Comparison of ENCODE assay signal across 1 fruit fly cellular context in the genomic region with DNA sequence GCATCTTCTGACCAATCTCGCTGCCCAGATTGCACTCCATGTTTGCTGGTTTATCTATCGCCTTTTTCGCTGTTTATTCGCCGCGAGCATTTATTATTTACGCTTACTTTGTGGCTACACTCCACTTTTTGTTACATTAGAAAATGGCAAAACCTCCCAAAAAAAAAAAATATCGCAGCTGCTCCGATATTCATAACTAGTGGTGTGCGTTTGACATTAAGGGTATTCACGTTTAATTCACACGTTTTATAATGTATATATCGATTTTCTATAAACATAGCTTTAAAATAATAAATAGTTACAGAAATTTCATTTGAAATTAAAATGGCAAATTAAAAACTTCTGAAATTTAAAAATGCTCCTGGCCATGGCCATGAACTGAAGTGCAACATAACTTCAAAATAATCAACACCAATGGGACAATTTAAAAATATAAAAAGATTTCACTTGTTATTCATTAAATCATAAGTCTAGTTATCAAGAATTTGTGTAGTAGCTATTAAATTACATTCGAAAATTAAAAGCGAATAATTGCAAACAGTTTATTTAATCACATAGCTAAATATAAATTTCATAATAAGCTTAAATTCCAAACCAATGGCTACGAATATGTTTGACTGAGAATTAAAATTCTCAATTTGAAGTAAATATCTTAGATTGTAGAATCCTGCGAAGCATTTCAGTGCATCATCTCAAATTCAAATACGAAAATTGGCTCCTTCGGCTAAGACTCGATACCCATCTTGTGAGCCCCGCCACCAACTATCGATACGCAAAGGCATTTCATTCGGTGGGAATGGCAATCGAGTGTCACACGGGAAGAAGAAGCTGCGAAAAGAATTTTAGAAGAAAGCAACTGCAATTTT.
TF ChIP-seq lines count a peak whose summit lies in the region.

A gene (minus strand): TSS at position 203 of the 866 bp plus-strand sequence.
A gene (plus strand): TSS at position 784 of the 866 bp plus-strand sequence.

TF ChIP-seq in whole organism, embryonic, 481 proteins besides CTCF, POLR2A, EP300 and RAD21 (continued from another document and continues in another):
- TF ChIP-seq Xrp1 (GFP tag; IDR thresholded peaks at IDR 0.05; lab: Robert Waterston, UW) = peak; percentile 47; the same call in 1 of the 2 replicates
- no peak for TF ChIP-seq CG12236 (GFP tag; optimal IDR thresholded peaks at IDR 0.05; lab: Kevin White, UChicago)
- TF ChIP-seq CG3847 (GFP tag; IDR thresholded peaks at IDR 0.05; lab: Robert Waterston, UW) = peak; percentile 52; the same call in 1 of the 2 replicates
- peak; percentile 28 for TF ChIP-seq zen (tag; optimal IDR thresholded peaks at IDR 0.05; lab: Kevin White, UChicago)
- peak; percentile 76 for TF ChIP-seq BEAF-32 (GFP tag; optimal IDR thresholded peaks at IDR 0.05; lab: Kevin White, UChicago)
- TF ChIP-seq zfh2 (GFP tag; optimal IDR thresholded peaks at IDR 0.05; lab: Kevin White, UChicago) = peak; percentile 25
- peak; percentile 28 for TF ChIP-seq CG15696 (tag; optimal IDR thresholded peaks at IDR 0.05; lab: Kevin White, UChicago)
- no peak for TF ChIP-seq CG3995 (GFP tag; optimal IDR thresholded peaks at IDR 0.05; lab: Kevin White, UChicago)
- peak; percentile 22 for TF ChIP-seq bcd (GFP tag; optimal IDR thresholded peaks at IDR 0.05; lab: Kevin White, UChicago)
- peak; percentile 7 for TF ChIP-seq CG12744 (GFP tag; optimal IDR thresholded peaks at IDR 0.05; lab: Kevin White, UChicago)
- TF ChIP-seq CG18262 (tag; optimal IDR thresholded peaks at IDR 0.05; lab: Kevin White, UChicago) = peak; percentile 7
- TF ChIP-seq CG13775 (GFP tag; optimal IDR thresholded peaks at IDR 0.05; lab: Kevin White, UChicago) = peak; percentile 68
- TF ChIP-seq sqz (GFP tag; optimal IDR thresholded peaks at IDR 0.05; lab: Kevin White, UChicago) = peak; percentile 50
- peak; percentile 36; the same call in 1 of the 2 replicates for TF ChIP-seq stc (GFP tag; IDR thresholded peaks at IDR 0.05; lab: Robert Waterston, UW)
- TF ChIP-seq fd96Cb (tag; optimal IDR thresholded peaks at IDR 0.05; lab: Kevin White, UChicago) = peak; percentile 21
- peak; percentile 58 for TF ChIP-seq CG30020 (tag; optimal IDR thresholded peaks at IDR 0.05; lab: Kevin White, UChicago)
- TF ChIP-seq CG6854 (GFP tag; optimal IDR thresholded peaks at IDR 0.05; lab: Kevin White, UChicago) = no peak
- no peak for TF ChIP-seq chm (GFP tag; IDR thresholded peaks at IDR 0.05; lab: Robert Waterston, UW)
- peak; percentile 56 for TF ChIP-seq Sry-β (GFP tag; optimal IDR thresholded peaks at IDR 0.05; lab: Kevin White, UChicago)
- no peak for TF ChIP-seq CG7745 (tag; optimal IDR thresholded peaks at IDR 0.05; lab: Kevin White, UChicago)
- TF ChIP-seq Sry-δ (GFP tag; optimal IDR thresholded peaks at IDR 0.05; lab: Kevin White, UChicago) = peak; percentile 78
- peak; percentile 9 for TF ChIP-seq cato (GFP tag; optimal IDR thresholded peaks at IDR 0.05; lab: Kevin White, UChicago; ENCODE audit: borderline replicate concordance)
- TF ChIP-seq Hr3 (GFP tag; optimal IDR thresholded peaks at IDR 0.05; lab: Kevin White, UChicago) = peak; percentile 43
- TF ChIP-seq CG43689 (GFP tag; IDR thresholded peaks at IDR 0.05; lab: Robert Waterston, UW) = no peak
- TF ChIP-seq Dek (tag; optimal IDR thresholded peaks at IDR 0.05; lab: Kevin White, UChicago) = peak; percentile 21
- TF ChIP-seq CG9797 (GFP tag; optimal IDR thresholded peaks at IDR 0.05; lab: Kevin White, UChicago) = peak; percentile 4
- no peak for TF ChIP-seq CG6254 (GFP tag; optimal IDR thresholded peaks at IDR 0.05; lab: Kevin White, UChicago)
- no peak for TF ChIP-seq Dad (GFP tag; optimal IDR thresholded peaks at IDR 0.05; lab: Kevin White, UChicago)
- TF ChIP-seq sima (GFP tag; optimal IDR thresholded peaks at IDR 0.05; lab: Kevin White, UChicago) = no peak
- no peak for TF ChIP-seq Elba2 (GFP tag; optimal IDR thresholded peaks at IDR 0.05; lab: Kevin White, UChicago)
- no peak for TF ChIP-seq Ravus (GFP tag; IDR thresholded peaks at IDR 0.05; lab: Robert Waterston, UW)
- TF ChIP-seq CG17385 (GFP tag; optimal IDR thresholded peaks at IDR 0.05; lab: Kevin White, UChicago) = peak; percentile 93
- no peak for TF ChIP-seq corto (GFP tag; optimal IDR thresholded peaks at IDR 0.05; lab: Kevin White, UChicago)
- peak; percentile 60; the same call in 1 of the 3 replicates for TF ChIP-seq ken (GFP tag; IDR thresholded peaks at IDR 0.05; lab: Robert Waterston, UW)
- no peak for TF ChIP-seq ems (GFP tag; optimal IDR thresholded peaks at IDR 0.05; lab: Kevin White, UChicago)
- no peak for TF ChIP-seq D19A (tag; optimal IDR thresholded peaks at IDR 0.05; lab: Kevin White, UChicago)
- TF ChIP-seq Mad (GFP tag; optimal IDR thresholded peaks at IDR 0.05; lab: Kevin White, UChicago) = peak; percentile 30
- TF ChIP-seq Lpt (GFP tag; optimal IDR thresholded peaks at IDR 0.05; lab: Kevin White, UChicago) = no peak
- TF ChIP-seq Gug (GFP tag; IDR thresholded peaks at IDR 0.05; lab: Robert Waterston, UW) = peak; percentile 29; the same call in 1 of the 4 replicates
- peak in 1 of 2 experiments; percentile 24 for TF ChIP-seq crp (GFP tag; optimal IDR thresholded peaks at IDR 0.05; lab: Kevin White, UChicago)
- no peak for TF ChIP-seq HHEX (GFP tag; optimal IDR thresholded peaks at IDR 0.05; lab: Kevin White, UChicago)
- peak; percentile 56 for TF ChIP-seq inv (GFP tag; IDR thresholded peaks at IDR 0.05; lab: Robert Waterston, UW; ENCODE audit: partially characterized antibody)
- TF ChIP-seq E2f2 (GFP tag; IDR thresholded peaks at IDR 0.05; lab: Robert Waterston, UW) = peak; percentile 57
- peak; percentile 45 for TF ChIP-seq Max (GFP tag; optimal IDR thresholded peaks at IDR 0.05; lab: Kevin White, UChicago)
- TF ChIP-seq prd (optimal IDR thresholded peaks at IDR 0.05; lab: Kevin White, UChicago) = no peak
- TF ChIP-seq prd (GFP tag; IDR thresholded peaks at IDR 0.05; lab: Robert Waterston, UW) = peak; percentile 56
- TF ChIP-seq MBD-R2 (GFP tag; IDR thresholded peaks at IDR 0.05; lab: Robert Waterston, UW) = peak; percentile 67
- TF ChIP-seq dpn (GFP tag; optimal IDR thresholded peaks at IDR 0.05; lab: Kevin White, UChicago) = peak in 1 of 2 experiments; percentile 15
- no peak for TF ChIP-seq CG5953 (GFP tag; IDR thresholded peaks at IDR 0.05; lab: Robert Waterston, UW)
- peak; percentile 76 for TF ChIP-seq CG9932 (GFP tag; IDR thresholded peaks at IDR 0.05; lab: Robert Waterston, UW)
- no peak; the same call in 2 of the 3 replicates for TF ChIP-seq CG17361 (GFP tag; IDR thresholded peaks at IDR 0.05; lab: Robert Waterston, UW)
- TF ChIP-seq bbx (GFP tag; IDR thresholded peaks at IDR 0.05; lab: Robert Waterston, UW; ENCODE audit: partially characterized antibody) = peak; percentile 75
- TF ChIP-seq Vsx1 (GFP tag; optimal IDR thresholded peaks at IDR 0.05; lab: Kevin White, UChicago) = no peak
- no peak for TF ChIP-seq CG30431 (GFP tag; optimal IDR thresholded peaks at IDR 0.05; lab: Kevin White, UChicago)
- 0 out of 2 replicates have a peak, but pooled peaks have one; percentile 4 for TF ChIP-seq CG6689 (GFP tag; IDR thresholded peaks at IDR 0.05; lab: Robert Waterston, UW)
- TF ChIP-seq Lhr (GFP tag; optimal IDR thresholded peaks at IDR 0.05; lab: Kevin White, UChicago) = no peak
- no peak for TF ChIP-seq CG7987 (GFP tag; optimal IDR thresholded peaks at IDR 0.05; lab: Kevin White, UChicago)
- TF ChIP-seq CG14710 (tag; optimal IDR thresholded peaks at IDR 0.05; lab: Kevin White, UChicago) = peak; percentile 64
- peak; percentile 30; the same call in 1 of the 2 replicates for TF ChIP-seq Oaz (GFP tag; IDR thresholded peaks at IDR 0.05; lab: Robert Waterston, UW)
- TF ChIP-seq Hr78 (GFP tag; optimal IDR thresholded peaks at IDR 0.05; lab: Kevin White, UChicago) = no peak
- peak; percentile 67; the same call in 3 of the 4 replicates for TF ChIP-seq Dll (GFP tag; IDR thresholded peaks at IDR 0.05; lab: Robert Waterston, UW; ENCODE audit: partially characterized antibody)
- no peak for TF ChIP-seq CG15479 (GFP tag; optimal IDR thresholded peaks at IDR 0.05; lab: Kevin White, UChicago)
- TF ChIP-seq cas (GFP tag; IDR thresholded peaks at IDR 0.05; lab: Robert Waterston, UW) = no peak
- no peak for TF ChIP-seq CG1832 (GFP tag; optimal IDR thresholded peaks at IDR 0.05; lab: Kevin White, UChicago)
- TF ChIP-seq CG7357 (GFP tag; IDR thresholded peaks at IDR 0.05; lab: Robert Waterston, UW) = peak; percentile 41; the same call in 1 of the 3 replicates
- no peak for TF ChIP-seq CG4854 (GFP tag; optimal IDR thresholded peaks at IDR 0.05; lab: Kevin White, UChicago)
- TF ChIP-seq CG32772 (GFP tag; IDR thresholded peaks at IDR 0.05; lab: Robert Waterston, UW) = peak; percentile 60
- TF ChIP-seq crc (GFP tag; optimal IDR thresholded peaks at IDR 0.05; lab: Kevin White, UChicago) = no peak
- TF ChIP-seq Asciz (GFP tag; optimal IDR thresholded peaks at IDR 0.05; lab: Kevin White, UChicago) = no peak
- TF ChIP-seq CG16863 (GFP tag; optimal IDR thresholded peaks at IDR 0.05; lab: Kevin White, UChicago) = no peak
- peak; percentile 75 for TF ChIP-seq Rfx (GFP tag; IDR thresholded peaks at IDR 0.05; lab: Robert Waterston, UW)
- TF ChIP-seq CG30403 (GFP tag; optimal IDR thresholded peaks at IDR 0.05; lab: Kevin White, UChicago) = peak; percentile 73
- peak; percentile 62 for TF ChIP-seq pzg (GFP tag; optimal IDR thresholded peaks at IDR 0.05; lab: Kevin White, UChicago)
- TF ChIP-seq CG12155 (GFP tag; optimal IDR thresholded peaks at IDR 0.05; lab: Kevin White, UChicago) = peak; percentile 39
- no peak for TF ChIP-seq pum (GFP tag; optimal IDR thresholded peaks at IDR 0.05; lab: Kevin White, UChicago)
- no peak for TF ChIP-seq CG11398 (GFP tag; optimal IDR thresholded peaks at IDR 0.05; lab: Kevin White, UChicago)
- TF ChIP-seq tgo (GFP tag; IDR thresholded peaks at IDR 0.05; lab: Robert Waterston, UW) = no peak
- no peak for TF ChIP-seq ap (GFP tag; IDR thresholded peaks at IDR 0.05; lab: Robert Waterston, UW)
- TF ChIP-seq fu2 (GFP tag; optimal IDR thresholded peaks at IDR 0.05; lab: Kevin White, UChicago) = no peak
- TF ChIP-seq CG17829 (tag; optimal IDR thresholded peaks at IDR 0.05; lab: Kevin White, UChicago) = peak; percentile 18
- peak; percentile 10 for TF ChIP-seq Bteb2 (GFP tag; optimal IDR thresholded peaks at IDR 0.05; lab: Kevin White, UChicago)
- peak; percentile 39; the same call in 1 of the 3 replicates for TF ChIP-seq ase (GFP tag; IDR thresholded peaks at IDR 0.05; lab: Robert Waterston, UW)
- peak; percentile 64 for TF ChIP-seq Scr (GFP tag; IDR thresholded peaks at IDR 0.05; lab: Robert Waterston, UW; ENCODE audit: partially characterized antibody)
- 0 out of 2 replicates have a peak, but pooled peaks have one; percentile 13 for TF ChIP-seq ro (GFP tag; IDR thresholded peaks at IDR 0.05; lab: Robert Waterston, UW)
- TF ChIP-seq slbo (GFP tag; IDR thresholded peaks at IDR 0.05; lab: Robert Waterston, UW) = peak; percentile 75
- TF ChIP-seq CG17328 (GFP tag; IDR thresholded peaks at IDR 0.05; lab: Robert Waterston, UW) = peak; percentile 49; the same call in 1 of the 2 replicates
- no peak for TF ChIP-seq lov (optimal IDR thresholded peaks at IDR 0.05; lab: Kevin White, UChicago)
- TF ChIP-seq lov (GFP tag; IDR thresholded peaks at IDR 0.05; lab: Robert Waterston, UW) = 0 out of 3 replicates have a peak, but pooled peaks have one; percentile 17
- TF ChIP-seq sens (GFP tag; lab: Kevin White, UChicago) = peak; percentile 84
- peak; percentile 55; the same call in 1 of the 3 replicates for TF ChIP-seq ci (GFP tag; IDR thresholded peaks at IDR 0.05; lab: Robert Waterston, UW)
- peak; percentile 3 for TF ChIP-seq Abd-B (GFP tag; optimal IDR thresholded peaks at IDR 0.05; lab: Kevin White, UChicago)
- peak; percentile 79 for TF ChIP-seq MESR4 (GFP tag; optimal IDR thresholded peaks at IDR 0.05; lab: Kevin White, UChicago)
- peak; percentile 43 for TF ChIP-seq az2 (GFP tag; optimal IDR thresholded peaks at IDR 0.05; lab: Kevin White, UChicago)
- TF ChIP-seq nmo (GFP tag; optimal IDR thresholded peaks at IDR 0.05; lab: Kevin White, UChicago) = peak; percentile 70
- no peak for TF ChIP-seq ewg (GFP tag; optimal IDR thresholded peaks at IDR 0.05; lab: Kevin White, UChicago)
- no peak for TF ChIP-seq CG6683 (GFP tag; optimal IDR thresholded peaks at IDR 0.05; lab: Kevin White, UChicago)
- peak; percentile 81 for TF ChIP-seq Bgb (GFP tag; IDR thresholded peaks at IDR 0.05; lab: Robert Waterston, UW; ENCODE audit: partially characterized antibody)
- peak; percentile 24; the same call in 1 of the 3 replicates for TF ChIP-seq Aef1 (GFP tag; IDR thresholded peaks at IDR 0.05; lab: Robert Waterston, UW)
- TF ChIP-seq zfh1 (GFP tag; IDR thresholded peaks at IDR 0.05; lab: Robert Waterston, UW) = 0 out of 3 replicates have a peak, but pooled peaks have one; percentile 37
- TF ChIP-seq CG16815 (GFP tag; optimal IDR thresholded peaks at IDR 0.05; lab: Kevin White, UChicago) = peak; percentile 38
- no peak for TF ChIP-seq CG13123 (GFP tag; optimal IDR thresholded peaks at IDR 0.05; lab: Kevin White, UChicago)
- no peak for TF ChIP-seq twi (tag; optimal IDR thresholded peaks at IDR 0.05; lab: Kevin White, UChicago)
- 0 out of 2 replicates have a peak, but pooled peaks have one; percentile 6 for TF ChIP-seq CG6272 (GFP tag; IDR thresholded peaks at IDR 0.05; lab: Robert Waterston, UW)
- TF ChIP-seq bsh (GFP tag; optimal IDR thresholded peaks at IDR 0.05; lab: Kevin White, UChicago) = no peak
- peak; percentile 38 for TF ChIP-seq tin (GFP tag; optimal IDR thresholded peaks at IDR 0.05; lab: Kevin White, UChicago)
- TF ChIP-seq al (GFP tag; IDR thresholded peaks at IDR 0.05; lab: Robert Waterston, UW) = 0 out of 2 replicates have a peak, but pooled peaks have one; percentile 34
- TF ChIP-seq Blimp-1 (GFP tag; optimal IDR thresholded peaks at IDR 0.05; lab: Kevin White, UChicago) = no peak
- TF ChIP-seq Dp (GFP tag; optimal IDR thresholded peaks at IDR 0.05; lab: Kevin White, UChicago) = peak; percentile 47
- no peak for TF ChIP-seq CG2889 (GFP tag; IDR thresholded peaks at IDR 0.05; lab: Robert Waterston, UW)
- TF ChIP-seq cwo (GFP tag; optimal IDR thresholded peaks at IDR 0.05; lab: Kevin White, UChicago) = no peak
- 0 out of 2 replicates have a peak, but pooled peaks have one; percentile 28 for TF ChIP-seq CG8765 (GFP tag; IDR thresholded peaks at IDR 0.05; lab: Robert Waterston, UW)
- TF ChIP-seq schlank (tag; optimal IDR thresholded peaks at IDR 0.05; lab: Kevin White, UChicago) = no peak
- no peak for TF ChIP-seq pfk (GFP tag; optimal IDR thresholded peaks at IDR 0.05; lab: Kevin White, UChicago)
- TF ChIP-seq chn (GFP tag; optimal IDR thresholded peaks at IDR 0.05; lab: Kevin White, UChicago) = no peak
- TF ChIP-seq jing (GFP tag; optimal IDR thresholded peaks at IDR 0.05; lab: Kevin White, UChicago) = no peak
- no peak for TF ChIP-seq grau (tag; optimal IDR thresholded peaks at IDR 0.05; lab: Kevin White, UChicago)
